Fruit fly (Drosophila melanogaster) whole organism, embryonic: Measurements from ENCODE around the gene ATPsynB.
A peak's percentile ranks its signal among the peaks of the same experiment; 100 is the strongest.

Experiments used
- Antp ChIP-seq: fragments of 200-800 bp; sonication (Bioruptor generic); optimal IDR thresholded peaks from 3 replicates; lab custom pipeline; 2016; ENCODE audit warnings: missing biosample characterization, missing genetic modification characterization
- B-H2 ChIP-seq: fragments of 200-800 bp; sonication (Bioruptor generic); optimal IDR thresholded peaks from 2 replicates; lab custom pipeline; 2018; ENCODE audit warnings: missing biosample characterization, mild to moderate bottlenecking, missing genetic modification characterization
- CG10462 ChIP-seq: fragments of 200-800 bp; sonication (Bioruptor generic); optimal IDR thresholded peaks from 2 replicates; lab custom pipeline; 2016; ENCODE audit warnings: missing biosample characterization, missing genetic modification characterization
- CG11093 ChIP-seq: fragments of 200-800 bp; sonication (Bioruptor generic); IDR thresholded peaks from 3 replicates; pipeline ENCODE4 v1.3.6; 2022; ENCODE audit warnings: missing biosample characterization, missing genetic modification characterization
- CG11696 ChIP-seq: fragments of 200-800 bp; sonication (Bioruptor generic); IDR thresholded peaks from 2 replicates; pipeline ENCODE4 v1.3.6; 2022; ENCODE audit warnings: missing biosample characterization, missing genetic modification characterization
- CG14050 ChIP-seq: fragments of 200-800 bp; sonication (Bioruptor generic); IDR thresholded peaks from 3 replicates; pipeline ENCODE4 v1.3.6; 2022; ENCODE audit warnings: missing biosample characterization, missing genetic modification characterization
- CG14860 ChIP-seq: fragments of 200-800 bp; sonication (Bioruptor generic); IDR thresholded peaks from 3 replicates; pipeline ENCODE4 v1.3.6; 2022; ENCODE audit warnings: missing biosample characterization, missing genetic modification characterization; ENCODE audit not compliant: partially characterized antibody
- CG15514 ChIP-seq: fragments of 200-800 bp; sonication (Bioruptor generic); optimal IDR thresholded peaks from 3 replicates; lab custom pipeline; 2017; ENCODE audit warnings: missing biosample characterization, missing genetic modification characterization, mild to moderate bottlenecking, moderate library complexity, missing genetic modification reagents
- CG15696 ChIP-seq: fragments of 200-800 bp; sonication (Bioruptor generic); optimal IDR thresholded peaks from 2 replicates; lab custom pipeline; 2019; ENCODE audit warnings: missing biosample characterization, mild to moderate bottlenecking, missing genetic modification characterization, moderate library complexity
- CG16813 ChIP-seq: fragments of 200-800 bp; sonication (Bioruptor generic); IDR thresholded peaks from 3 replicates; pipeline ENCODE4 v1.3.6; 2022; ENCODE audit warnings: missing biosample characterization, missing genetic modification characterization; ENCODE audit not compliant: partially characterized antibody
- CG17186 ChIP-seq: fragments of 200-800 bp; sonication (Bioruptor generic); optimal IDR thresholded peaks from 3 replicates; lab custom pipeline; 2017; ENCODE audit warnings: missing biosample characterization, missing genetic modification reagents, missing genetic modification characterization
- CG1832 ChIP-seq: fragments of 200-800 bp; sonication (Bioruptor generic); optimal IDR thresholded peaks from 2 replicates; lab custom pipeline; 2017; ENCODE audit warnings: missing biosample characterization, mild to moderate bottlenecking, missing genetic modification characterization, inconsistent platforms
- CG2120 ChIP-seq: fragments of 200-800 bp; sonication (Bioruptor generic); optimal IDR thresholded peaks from 3 replicates; lab custom pipeline; 2016; ENCODE audit warnings: missing biosample characterization, missing genetic modification characterization
- CG2678 ChIP-seq: fragments of 200-800 bp; sonication (Bioruptor generic); optimal IDR thresholded peaks from 3 replicates; lab custom pipeline; 2019; ENCODE audit warnings: missing biosample characterization, mild to moderate bottlenecking, missing genetic modification characterization, moderate library complexity
- CG34224 ChIP-seq: fragments of 200-800 bp; sonication (Bioruptor generic); IDR thresholded peaks from 3 replicates; pipeline ENCODE4 v1.3.6; 2022; ENCODE audit warnings: missing biosample characterization, missing genetic modification characterization; ENCODE audit not compliant: partially characterized antibody
- CG4730 ChIP-seq: fragments of 200-800 bp; sonication (Bioruptor generic); IDR thresholded peaks from 2 replicates; pipeline ENCODE4 v1.3.6; 2022; ENCODE audit warnings: missing biosample characterization, missing genetic modification characterization
- CG6813 ChIP-seq: fragments of 200-800 bp; sonication (Bioruptor generic); optimal IDR thresholded peaks from 2 replicates; lab custom pipeline; 2017; ENCODE audit warnings: missing biosample characterization, missing genetic modification characterization, mild to moderate bottlenecking, moderate library complexity, missing genetic modification reagents
- CG7963 ChIP-seq: fragments of 200-800 bp; sonication (Bioruptor generic); IDR thresholded peaks from 3 replicates; pipeline ENCODE4 v1.3.6; 2022; ENCODE audit warnings: missing biosample characterization, missing genetic modification characterization; ENCODE audit not compliant: partially characterized antibody
- CG9437 ChIP-seq: fragments of 200-800 bp; sonication (Bioruptor generic); optimal IDR thresholded peaks from 2 replicates; lab custom pipeline; 2018; ENCODE audit warnings: missing biosample characterization, mild to moderate bottlenecking, missing genetic modification characterization
- D ChIP-seq, 2 experiments: fragments of 200-800 bp in 1 of 2; fragments of >200 bp in 1 of 2; sonication (Bioruptor generic) in 1 of 2; optimal IDR thresholded peaks; 2 replicates in 1 of 2; 3 replicates in 1 of 2; lab custom pipeline; 2017; ENCODE audit warnings: mild to moderate bottlenecking in 1 of 2, missing biosample characterization in 1 of 2, missing genetic modification characterization in 1 of 2, missing genetic modification reagents in 1 of 2
- E2f1 ChIP-seq: fragments of 200-800 bp; sonication (Bioruptor generic); IDR thresholded peaks from 2 replicates; pipeline ENCODE4 v1.3.6; 2022; ENCODE audit warnings: missing biosample characterization, missing genetic modification characterization
- Fer1 ChIP-seq: fragments of 200-800 bp; sonication (Bioruptor generic); optimal IDR thresholded peaks from 2 replicates; lab custom pipeline; 2017; ENCODE audit warnings: missing biosample characterization, mild to moderate bottlenecking, missing genetic modification characterization
- Jarid2 ChIP-seq: fragments of 200-800 bp; sonication (Bioruptor generic); optimal IDR thresholded peaks from 3 replicates; lab custom pipeline; 2017; ENCODE audit warnings: mild to moderate bottlenecking, missing biosample characterization, missing genetic modification reagents, missing genetic modification characterization
- Max ChIP-seq: fragments of 200-800 bp; sonication (Bioruptor generic); optimal IDR thresholded peaks from 2 replicates; lab custom pipeline; 2016; ENCODE audit warnings: missing biosample characterization, mild to moderate bottlenecking, missing genetic modification characterization
- Mrtf ChIP-seq: fragments of 200-800 bp; sonication (Bioruptor generic); IDR thresholded peaks from 3 replicates; pipeline ENCODE4 v1.3.6; 2022; ENCODE audit warnings: missing biosample characterization, missing genetic modification characterization
- Neu2 ChIP-seq: fragments of 200-800 bp; sonication (Bioruptor generic); optimal IDR thresholded peaks from 3 replicates; lab custom pipeline; 2016; ENCODE audit warnings: missing biosample characterization, missing genetic modification characterization, borderline replicate concordance
- Nf-YC ChIP-seq: fragments of 200-800 bp; optimal IDR thresholded peaks from 3 replicates; lab custom pipeline; 2019; ENCODE audit warnings: missing biosample characterization, mild to moderate bottlenecking, missing genetic modification characterization, moderate library complexity
- Side ChIP-seq: fragments of 200-800 bp; sonication (Bioruptor generic); optimal IDR thresholded peaks from 2 replicates; lab custom pipeline; 2016; ENCODE audit warnings: missing biosample characterization, missing genetic modification characterization
- Six4 ChIP-seq: fragments of 200-800 bp; sonication (Bioruptor generic); optimal IDR thresholded peaks from 2 replicates; lab custom pipeline; 2016; ENCODE audit warnings: missing biosample characterization, missing genetic modification characterization
- Xbp1 ChIP-seq: fragments of 200-800 bp; sonication (Bioruptor generic); optimal IDR thresholded peaks from 3 replicates; lab custom pipeline; 2016; ENCODE audit warnings: missing biosample characterization, mild to moderate bottlenecking, missing genetic modification characterization
- abd-A ChIP-seq: fragments of 200-800 bp; sonication (Bioruptor generic); optimal IDR thresholded peaks from 3 replicates; lab custom pipeline; 2019; ENCODE audit warnings: missing biosample characterization, mild to moderate bottlenecking, missing genetic modification characterization, moderate library complexity
- ac ChIP-seq: fragments of 200-800 bp; sonication (Bioruptor generic); optimal IDR thresholded peaks from 3 replicates; lab custom pipeline; 2017; ENCODE audit warnings: missing biosample characterization, mild to moderate bottlenecking, missing genetic modification characterization
- ato ChIP-seq: fragments of 200-800 bp; sonication (Bioruptor generic); IDR thresholded peaks from 2 replicates; pipeline ENCODE4 v1.3.6; 2022; ENCODE audit warnings: missing biosample characterization, missing genetic modification characterization; ENCODE audit not compliant: partially characterized antibody
- az2 ChIP-seq: fragments of 200-800 bp; sonication (Bioruptor generic); optimal IDR thresholded peaks from 3 replicates; lab custom pipeline; 2016; ENCODE audit warnings: missing biosample characterization, missing genetic modification characterization
- bbx ChIP-seq: fragments of 200-800 bp; sonication (Bioruptor generic); IDR thresholded peaks from 2 replicates; pipeline ENCODE4 v1.3.6; 2022; ENCODE audit warnings: missing biosample characterization, missing genetic modification characterization; ENCODE audit not compliant: partially characterized antibody
- br ChIP-seq: fragments of >200 bp; optimal IDR thresholded peaks from 2 replicates; lab custom pipeline; 2017
- dan ChIP-seq: fragments of 200-800 bp; sonication (Bioruptor generic); IDR thresholded peaks from 2 replicates; pipeline ENCODE4 v1.3.6; 2022; ENCODE audit warnings: missing biosample characterization, missing genetic modification characterization
- dm ChIP-seq: fragments of 200-800 bp; sonication (Bioruptor generic); optimal IDR thresholded peaks from 3 replicates; lab custom pipeline; 2016; ENCODE audit warnings: missing biosample characterization, missing genetic modification characterization
- eyg ChIP-seq: fragments of 200-800 bp; sonication (Bioruptor generic); optimal IDR thresholded peaks from 3 replicates; lab custom pipeline; 2016; ENCODE audit warnings: missing biosample characterization, missing genetic modification characterization
- gcm2 ChIP-seq: fragments of 200-800 bp; sonication (Bioruptor generic); optimal IDR thresholded peaks from 2 replicates; lab custom pipeline; 2016; ENCODE audit warnings: missing biosample characterization, missing genetic modification characterization
- gsb-n ChIP-seq: fragments of 200-800 bp; sonication (Bioruptor generic); optimal IDR thresholded peaks from 3 replicates; lab custom pipeline; 2018; ENCODE audit warnings: missing biosample characterization, mild to moderate bottlenecking, missing genetic modification characterization
- hth ChIP-seq: fragments of >200 bp; optimal IDR thresholded peaks from 2 replicates; lab custom pipeline; 2017; ENCODE audit warnings: inconsistent platforms
- jigr1 ChIP-seq: fragments of 200-800 bp; sonication (Bioruptor generic); IDR thresholded peaks from 3 replicates; pipeline ENCODE4 v1.3.6; 2022; ENCODE audit warnings: missing biosample characterization, missing genetic modification characterization
- ken ChIP-seq: fragments of 200-800 bp; sonication (Bioruptor generic); IDR thresholded peaks from 3 replicates; pipeline ENCODE4 v1.3.6; 2022; ENCODE audit warnings: missing biosample characterization, missing genetic modification characterization
- peb ChIP-seq: fragments of 200-800 bp; sonication (Bioruptor generic); IDR thresholded peaks from 2 replicates; pipeline ENCODE4 v1.3.6; 2022; ENCODE audit warnings: missing biosample characterization, missing genetic modification characterization
- sim ChIP-seq: fragments of 200-800 bp; sonication (Bioruptor generic); IDR thresholded peaks from 2 replicates; pipeline ENCODE4 v1.3.6; 2022; ENCODE audit warnings: missing biosample characterization, missing genetic modification characterization
- stwl ChIP-seq: fragments of 200-800 bp; sonication (Bioruptor generic); optimal IDR thresholded peaks from 3 replicates; lab custom pipeline; 2018; ENCODE audit warnings: missing biosample characterization, mild to moderate bottlenecking, missing genetic modification characterization, moderate library complexity
- tap ChIP-seq: fragments of 200-800 bp; optimal IDR thresholded peaks from 3 replicates; lab custom pipeline; 2019; ENCODE audit warnings: missing biosample characterization, mild to moderate bottlenecking, missing genetic modification characterization, moderate library complexity
- tgo ChIP-seq: fragments of 200-800 bp; sonication (Bioruptor generic); IDR thresholded peaks from 3 replicates; pipeline ENCODE4 v1.3.6; 2022; ENCODE audit warnings: missing biosample characterization, missing genetic modification characterization
- tio ChIP-seq: fragments of 200-800 bp; sonication (Bioruptor generic); optimal IDR thresholded peaks from 2 replicates; lab custom pipeline; 2017; ENCODE audit warnings: missing biosample characterization, missing genetic modification characterization, inconsistent platforms
- tup ChIP-seq: fragments of 200-800 bp; sonication (Bioruptor generic); optimal IDR thresholded peaks from 2 replicates; lab custom pipeline; 2016; ENCODE audit warnings: missing biosample characterization, mild to moderate bottlenecking, missing genetic modification characterization, moderate library complexity

The ATPsynB gene

dm6 chr3L:9726707-9727106 is 3.1 kb upstream of the ATPsynB start, which contains the start of gene Naa60 (continued):
- TF ChIP-seq bbx (GFP tag; lab: Robert Waterston, UW) (peak; percentile 90), CG15696 (tag; lab: Kevin White, UChicago) (no peak), CG7963 (peak; percentile 59; the same call in 2 of the 3 replicates), gsb-n (no peak), CG6813 (GFP tag; lab: Kevin White, UChicago) (no peak), tio (GFP tag; lab: Kevin White, UChicago) (no peak), E2f1 (GFP tag; lab: Robert Waterston, UW) (no peak), tup (GFP tag; lab: Kevin White, UChicago) (no peak), CG14860 (GFP tag; lab: Robert Waterston, UW) (peak; percentile 82), hth (lab: Kevin White, UChicago) (no peak), Nf-YC (tag; lab: Kevin White, UChicago) (peak; percentile 50), eyg (no peak), stwl (peak; percentile 57), Six4 (GFP tag; lab: Kevin White, UChicago) (no peak), ac (GFP tag; lab: Kevin White, UChicago) (no peak), jigr1 (peak; percentile 43; the same call in 1 of the 3 replicates), CG14050 (no peak), CG2120 (GFP tag; lab: Kevin White, UChicago) (peak; percentile 22), sim (GFP tag; lab: Robert Waterston, UW) (no peak), gcm2 (GFP tag; lab: Kevin White, UChicago) (no peak), CG17186 (GFP tag; lab: Kevin White, UChicago) (no peak), az2 (GFP tag; lab: Kevin White, UChicago) (no peak), CG1832 (GFP tag; lab: Kevin White, UChicago) (no peak), Side (no peak), ken (no peak), CG4730 (no peak), abd-A (tag; lab: Kevin White, UChicago) (no peak), dm (no peak), B-H2 (GFP tag; lab: Kevin White, UChicago) (no peak), CG9437 (no peak), Neu2 (GFP tag; lab: Kevin White, UChicago) (no peak), ato (GFP tag; lab: Robert Waterston, UW) (peak; percentile 59; the same call in 1 of the 2 replicates), Fer1 (peak; percentile 20), CG16813 (GFP tag; lab: Robert Waterston, UW) (peak; percentile 85), CG11696 (no peak), Max (GFP tag; lab: Kevin White, UChicago) (no peak), tgo (GFP tag; lab: Robert Waterston, UW) (no peak), br (lab: Kevin White, UChicago) (no peak), D (optimal IDR thresholded peaks at IDR 0.05; lab: Kevin White, UChicago) (no peak), D (GFP tag; optimal IDR thresholded peaks at IDR 0.05; lab: Kevin White, UChicago) (no peak), CG11093 (no peak), Xbp1 (no peak), dan (GFP tag; lab: Robert Waterston, UW) (no peak), tap (tag; lab: Kevin White, UChicago) (no peak), CG2678 (tag; lab: Kevin White, UChicago) (no peak), peb (GFP tag; lab: Robert Waterston, UW) (no peak), Mrtf (no peak), Antp (GFP tag; lab: Kevin White, UChicago) (no peak), CG15514 (GFP tag; lab: Kevin White, UChicago) (peak; percentile 71), Jarid2 (GFP tag; lab: Kevin White, UChicago) (no peak), CG10462 (GFP tag; lab: Kevin White, UChicago) (no peak), CG34224 (GFP tag; lab: Robert Waterston, UW) (peak; percentile 93)
